Worm (Caenorhabditis elegans): ENCODE results near the gene srw-120.

ce11 chrV:2979978-2980377, 16.0 kb downstream of the srw-120 start, which contains the start of gene srw-118:
- TF ChIP-seq hrde-1 (tag; optimal IDR thresholded peaks at IDR 0.05; ENCODE audit: borderline replicate concordance) (no peak), athp-1 (tag; optimal IDR thresholded peaks at IDR 0.05) (no peak), sea-2 (GFP tag; IDR thresholded peaks at IDR 0.05) (no peak), Y79H2A.3 (GFP tag; conservative IDR thresholded peaks at IDR 0.05) (no peak), nhr-80 (tag; optimal IDR thresholded peaks at IDR 0.05) (no peak), unc-62 (GFP tag; optimal IDR thresholded peaks at IDR 0.05) (no peak), madf-10 (tag; optimal IDR thresholded peaks at IDR 0.05) (no peak), attf-5 (GFP tag; optimal IDR thresholded peaks at IDR 0.05) (no peak)
